Worm (Caenorhabditis elegans) whole organism, late embryonic: ENCODE measurements around the gene let-754.

Experiments
- C08G9.2 ChIP-seq: sonication (generic microtip); optimal IDR thresholded peaks from 2 replicates; lab custom pipeline; 2016; ENCODE audit warnings: mild to moderate bottlenecking, missing genetic modification characterization, moderate library complexity, missing compliant biosample characterization
- F13H6.1 ChIP-seq: sonication (generic microtip); optimal IDR thresholded peaks from 2 replicates; lab custom pipeline; 2016; ENCODE audit warnings: missing genetic modification characterization, missing compliant biosample characterization
- Y22D7AL.16 ChIP-seq: sonication (generic microtip); optimal IDR thresholded peaks from 2 replicates; lab custom pipeline; 2016; ENCODE audit warnings: missing genetic modification characterization, missing compliant biosample characterization
- ahr-1 ChIP-seq: sonication (generic microtip); optimal IDR thresholded peaks from 2 replicates; lab custom pipeline; 2016; ENCODE audit warnings: missing genetic modification characterization, missing compliant biosample characterization
- ceh-18 ChIP-seq: sonication (generic microtip); optimal IDR thresholded peaks from 2 replicates; lab custom pipeline; 2016; ENCODE audit warnings: missing genetic modification characterization, missing compliant biosample characterization
- ceh-22 ChIP-seq: sonication (generic microtip); optimal IDR thresholded peaks from 2 replicates; lab custom pipeline; 2017; ENCODE audit warnings: missing biosample characterization, missing genetic modification characterization
- ceh-24 ChIP-seq: sonication (generic microtip); optimal IDR thresholded peaks from 2 replicates; lab custom pipeline; 2016; ENCODE audit warnings: mild to moderate bottlenecking, missing genetic modification characterization, missing compliant biosample characterization
- ceh-30 ChIP-seq: fragments of 150-350 bp; optimal IDR thresholded peaks from 2 replicates; lab custom pipeline; 2014; ENCODE audit warnings: missing biosample characterization, missing genetic modification characterization
- ceh-31 ChIP-seq: sonication (generic microtip); optimal IDR thresholded peaks from 2 replicates; lab custom pipeline; 2016; ENCODE audit warnings: missing genetic modification characterization, missing compliant biosample characterization
- ceh-6 ChIP-seq: fragments of 200-800 bp; sonication (Bioruptor generic); optimal IDR thresholded peaks from 2 replicates; lab custom pipeline; 2018; ENCODE audit warnings: mild to moderate bottlenecking, missing genetic modification characterization, missing compliant biosample characterization
- ceh-9 ChIP-seq: sonication (generic microtip); optimal IDR thresholded peaks from 2 replicates; lab custom pipeline; 2016; ENCODE audit warnings: mild to moderate bottlenecking, missing genetic modification characterization, inconsistent platforms, missing compliant biosample characterization
- che-1 ChIP-seq: sonication (generic microtip); optimal IDR thresholded peaks from 2 replicates; lab custom pipeline; 2016; ENCODE audit warnings: mild to moderate bottlenecking, missing genetic modification characterization, missing compliant biosample characterization
- dmd-4 ChIP-seq: sonication (generic microtip); optimal IDR thresholded peaks from 2 replicates; lab custom pipeline; 2016; ENCODE audit warnings: borderline replicate concordance, missing genetic modification characterization, missing compliant biosample characterization
- dve-1 ChIP-seq: sonication (generic microtip); optimal IDR thresholded peaks from 2 replicates; lab custom pipeline; 2017; ENCODE audit warnings: antibody characterized with exemption, mild to moderate bottlenecking, missing genetic modification characterization, missing compliant biosample characterization
- elt-2 ChIP-seq: sonication (generic microtip); optimal IDR thresholded peaks from 2 replicates; lab custom pipeline; 2016; ENCODE audit warnings: missing genetic modification reagents, missing genetic modification characterization, missing compliant biosample characterization
- elt-4 ChIP-seq: sonication (generic microtip); optimal IDR thresholded peaks from 2 replicates; lab custom pipeline; 2016; ENCODE audit warnings: missing genetic modification characterization, missing compliant biosample characterization
- ets-4 ChIP-seq: sonication (generic microtip); optimal IDR thresholded peaks from 2 replicates; lab custom pipeline; 2016; ENCODE audit warnings: missing genetic modification characterization, missing compliant biosample characterization
- fkh-6 ChIP-seq: sonication (generic microtip); optimal IDR thresholded peaks from 2 replicates; lab custom pipeline; 2016; ENCODE audit warnings: missing genetic modification characterization, missing compliant biosample characterization
- hlh-13 ChIP-seq: fragments of 200-800 bp; sonication (Bioruptor generic); optimal IDR thresholded peaks from 2 replicates; lab custom pipeline; 2018; ENCODE audit warnings: mild to moderate bottlenecking, missing genetic modification characterization, missing compliant biosample characterization
- hlh-30 ChIP-seq: sonication (generic microtip); optimal IDR thresholded peaks from 2 replicates; lab custom pipeline; 2017; ENCODE audit warnings: antibody characterized with exemption, missing genetic modification characterization, missing compliant biosample characterization; ENCODE audit not compliant: insufficient read depth
- lim-6 ChIP-seq: sonication (generic microtip); optimal IDR thresholded peaks from 2 replicates; lab custom pipeline; 2016; ENCODE audit warnings: missing genetic modification characterization, missing compliant biosample characterization
- lin-11 ChIP-seq: fragments of 200-800 bp; sonication (Bioruptor generic); optimal IDR thresholded peaks from 2 replicates; lab custom pipeline; 2018; ENCODE audit warnings: mild to moderate bottlenecking, missing genetic modification characterization, missing compliant biosample characterization
- mec-3 ChIP-seq: sonication (generic microtip); optimal IDR thresholded peaks from 2 replicates; lab custom pipeline; 2016; ENCODE audit warnings: borderline replicate concordance, missing genetic modification characterization, missing compliant biosample characterization
- nfya-1 ChIP-seq: sonication (generic microtip); optimal IDR thresholded peaks from 2 replicates; lab custom pipeline; 2017; ENCODE audit warnings: missing genetic modification characterization, mild to moderate bottlenecking, missing compliant biosample characterization, antibody characterized with exemption, moderate library complexity
- nhr-232 ChIP-seq: sonication (generic microtip); optimal IDR thresholded peaks from 2 replicates; lab custom pipeline; 2016; ENCODE audit warnings: missing genetic modification characterization, missing compliant biosample characterization
- pat-9 ChIP-seq: fragments of 200-800 bp; sonication (Bioruptor generic); optimal IDR thresholded peaks from 2 replicates; lab custom pipeline; 2018; ENCODE audit warnings: mild to moderate bottlenecking, missing genetic modification characterization, moderate library complexity, missing compliant biosample characterization
- pha-2 ChIP-seq: sonication (generic microtip); optimal IDR thresholded peaks from 2 replicates; lab custom pipeline; 2017; ENCODE audit warnings: mild to moderate bottlenecking, missing genetic modification characterization, missing compliant biosample characterization
- pha-4 ChIP-seq: fragments of 150-350 bp; optimal IDR thresholded peaks from 2 replicates; lab custom pipeline; 2018; ENCODE audit warnings: missing biosample characterization, missing genetic modification reagents, missing genetic modification characterization
- pqm-1 ChIP-seq: sonication (generic microtip); optimal IDR thresholded peaks from 2 replicates; lab custom pipeline; 2016; ENCODE audit warnings: missing genetic modification characterization, missing compliant biosample characterization
- pros-1 ChIP-seq: fragments of 150-350 bp; optimal IDR thresholded peaks from 2 replicates; lab custom pipeline; 2014; ENCODE audit warnings: missing biosample characterization, missing genetic modification reagents, missing genetic modification characterization
- rnt-1 ChIP-seq: sonication (generic microtip); optimal IDR thresholded peaks from 2 replicates; lab custom pipeline; 2016; ENCODE audit warnings: missing genetic modification characterization, missing compliant biosample characterization
- sdc-2 ChIP-seq: sonication (generic microtip); optimal IDR thresholded peaks from 2 replicates; lab custom pipeline; 2016; ENCODE audit warnings: missing genotype, missing genetic modification characterization, missing compliant biosample characterization
- tbx-2 ChIP-seq: sonication (generic microtip); optimal IDR thresholded peaks from 2 replicates; lab custom pipeline; 2016; ENCODE audit warnings: missing genetic modification characterization, missing compliant biosample characterization
- tbx-7 ChIP-seq: sonication (generic microtip); optimal IDR thresholded peaks from 2 replicates; lab custom pipeline; 2016; ENCODE audit warnings: missing genotype, missing genetic modification characterization, missing compliant biosample characterization
- ttx-3 ChIP-seq: sonication (generic microtip); optimal IDR thresholded peaks from 2 replicates; lab custom pipeline; 2016; ENCODE audit warnings: missing genetic modification reagents, missing genetic modification characterization, missing compliant biosample characterization
- unc-42 ChIP-seq: sonication (generic microtip); optimal IDR thresholded peaks from 2 replicates; lab custom pipeline; 2016; ENCODE audit warnings: missing genotype, missing genetic modification characterization, missing compliant biosample characterization
- unc-55 ChIP-seq: sonication (generic microtip); optimal IDR thresholded peaks from 2 replicates; lab custom pipeline; 2017; ENCODE audit warnings: missing biosample characterization, missing genetic modification reagents, missing genetic modification characterization
- unc-86 ChIP-seq: sonication (generic microtip); optimal IDR thresholded peaks from 2 replicates; lab custom pipeline; 2016; ENCODE audit warnings: missing genetic modification characterization, missing compliant biosample characterization
- ztf-16 ChIP-seq: sonication (generic microtip); optimal IDR thresholded peaks from 2 replicates; lab custom pipeline; 2017; ENCODE audit warnings: missing genetic modification characterization, missing compliant biosample characterization

The let-754 gene

DNA sequence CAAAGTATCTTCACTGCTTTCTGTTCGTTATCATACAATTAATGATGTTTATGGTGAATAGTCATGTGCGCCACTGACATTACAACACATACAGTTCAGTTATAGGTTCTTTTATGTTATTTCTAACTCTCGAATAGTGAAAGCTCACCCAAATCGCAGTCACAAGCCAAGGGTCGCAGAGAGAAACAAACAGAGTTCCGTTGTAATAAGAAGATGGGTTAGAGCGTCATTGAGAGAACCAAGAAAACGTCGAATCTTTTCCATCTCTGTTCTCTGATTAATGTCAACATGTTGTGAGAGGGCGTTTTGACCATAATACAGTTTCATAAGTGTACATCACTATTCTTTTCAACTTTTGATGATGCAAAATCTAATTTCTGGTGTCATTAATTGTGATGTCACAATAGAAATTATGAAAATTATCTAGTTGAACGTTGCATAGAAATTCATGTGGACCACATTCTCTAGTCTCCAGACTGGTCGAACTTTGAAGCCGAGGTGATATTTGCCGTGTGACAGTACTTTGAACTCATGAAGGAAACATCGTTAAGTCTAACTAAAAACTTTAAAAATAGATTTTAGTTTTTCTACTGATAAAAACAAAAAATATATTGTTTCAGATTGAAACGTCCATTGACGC lies 21.0 kb upstream of the let-754 start:
- TF ChIP-seq fkh-6 (no peak), pha-2 (tag; lab: Kevin White, UChicago) (no peak), pha-4 (tag; lab: Kevin White, UChicago) (no peak), mec-3 (tag; lab: Kevin White, UChicago) (no peak), ceh-31 (tag; lab: Kevin White, UChicago) (no peak), nhr-232 (tag; lab: Kevin White, UChicago) (no peak), ztf-16 (no peak), dve-1 (tag; lab: Kevin White, UChicago) (no peak), ttx-3 (tag; lab: Kevin White, UChicago) (no peak)

- TF ChIP-seq che-1 (tag; lab: Kevin White, UChicago) (no peak), tbx-2 (tag; lab: Kevin White, UChicago) (peak; percentile 41), ceh-30 (tag; lab: Kevin White, UChicago) (no peak), tbx-7 (tag; lab: Kevin White, UChicago) (no peak), lin-11 (no peak), pqm-1 (tag; lab: Kevin White, UChicago) (no peak), ceh-18 (tag; lab: Kevin White, UChicago) (peak; percentile 25), unc-42 (tag; lab: Kevin White, UChicago) (peak; percentile 62), hlh-30 (peak; percentile 37), unc-55 (GFP tag; lab: Kevin White, UChicago) (peak; percentile 3), ceh-31 (tag; lab: Kevin White, UChicago) (peak; percentile 55), ceh-22 (tag; lab: Kevin White, UChicago) (no peak), ceh-6 (no peak), unc-86 (tag; lab: Kevin White, UChicago) (peak; percentile 6), pat-9 (tag; lab: Kevin White, UChicago) (peak; percentile 29), ahr-1 (tag; lab: Kevin White, UChicago) (no peak), nhr-232 (tag; lab: Kevin White, UChicago) (no peak), pros-1 (tag; lab: Kevin White, UChicago) (no peak), elt-2 (tag; lab: Kevin White, UChicago) (peak; percentile 25), elt-4 (no peak), hlh-13 (GFP tag; lab: Kevin White, UChicago) (no peak), sdc-2 (tag; lab: Kevin White, UChicago) (no peak), F13H6.1 (tag; lab: Kevin White, UChicago) (no peak), dve-1 (tag; lab: Kevin White, UChicago) (peak; percentile 11), nfya-1 (peak; percentile 61)
These were observed 20.2 kb upstream of the let-754 start, which contains the start of the genes eef-1B.1 and aco-2 for ce11 chrIII:7973201-7973767. Gene eef-1B.1, minus strand, starts transcription at chrIII:7973386. Gene aco-2, plus strand, starts transcription at chrIII:7973717.

ce11 chrIII:7972687-7973086 lies 19.6 kb upstream of the let-754 start:
- TF ChIP-seq hlh-30 (no peak), nhr-232 (tag; lab: Kevin White, UChicago) (no peak), unc-86 (tag; lab: Kevin White, UChicago) (no peak), unc-55 (GFP tag; lab: Kevin White, UChicago) (no peak), ceh-24 (tag; lab: Kevin White, UChicago) (no peak), ceh-31 (tag; lab: Kevin White, UChicago) (no peak), lim-6 (tag; lab: Kevin White, UChicago) (no peak)

- TF ChIP-seq dmd-4 (no peak), Y22D7AL.16 (no peak), unc-42 (tag; lab: Kevin White, UChicago) (no peak), rnt-1 (tag; lab: Kevin White, UChicago) (no peak), ttx-3 (tag; lab: Kevin White, UChicago) (no peak), C08G9.2 (no peak), sdc-2 (tag; lab: Kevin White, UChicago) (no peak), ceh-9 (tag; lab: Kevin White, UChicago) (no peak), ets-4 (tag; lab: Kevin White, UChicago) (no peak)
These were observed 19.0 kb upstream of the let-754 start, which contains the start of gene F54H12.5 for ce11 chrIII:7972061-7972460. Gene F54H12.5, minus strand, starts transcription at chrIII:7972161.
